Worm (Caenorhabditis elegans) whole organism, L1 larva: ENCODE measurements around the gene cyh-1.
"Not testable (repeated sequence)": the region's sequence is repeated elsewhere in the genome, so short reads cannot be mapped to it uniquely, and the experiment has no call there.

Source experiments
- C04F5.9 ChIP-seq: sonication (generic microtip); optimal IDR thresholded peaks from 2 replicates; lab custom pipeline; 2016; ENCODE audit warnings: missing genetic modification characterization, missing compliant biosample characterization
- C34B4.2 ChIP-seq: sonication (generic microtip); optimal IDR thresholded peaks from 2 replicates; lab custom pipeline; 2017; ENCODE audit warnings: mild to moderate bottlenecking, missing genetic modification characterization, missing compliant biosample characterization
- alr-1 ChIP-seq: fragments of 200-800 bp; sonication (Bioruptor generic); optimal IDR thresholded peaks from 2 replicates; lab custom pipeline; 2018; ENCODE audit warnings: borderline replicate concordance, mild to moderate bottlenecking, missing genetic modification characterization, missing compliant biosample characterization
- ama-1 ChIP-seq: fragments of 150-350 bp; optimal IDR thresholded peaks from 2 replicates; lab custom pipeline; 2014
- ceh-8 ChIP-seq: fragments of 200-800 bp; sonication (Bioruptor generic); optimal IDR thresholded peaks from 2 replicates; lab custom pipeline; 2018; ENCODE audit warnings: mild to moderate bottlenecking, missing genetic modification characterization, moderate library complexity, missing compliant biosample characterization
- ceh-82 ChIP-seq, 3 experiments: fragments of 150-350 bp in 1 of 3; sonication (generic microtip) in 2 of 3; optimal IDR thresholded peaks; 2 replicates each; lab custom pipeline; 2014 to 2017; ENCODE audit warnings: missing biosample characterization in 3 of 3, missing genetic modification characterization in 3 of 3
- dsc-1 ChIP-seq: sonication (generic microtip); optimal IDR thresholded peaks from 2 replicates; lab custom pipeline; 2016; ENCODE audit warnings: mild to moderate bottlenecking, missing genetic modification characterization, missing compliant biosample characterization
- efl-1 ChIP-seq, 4 experiments: fragments of 150-350 bp; optimal IDR thresholded peaks in 3 of 4; peaks in 1 of 4; 1 replicate in 1 of 4; 2 replicates in 3 of 4; lab custom pipeline; 2014; ENCODE audit warnings: missing biosample characterization in 2 of 4, missing genetic modification characterization in 2 of 4, missing genetic modification reagents in 2 of 4
- egl-13 ChIP-seq: sonication (generic microtip); optimal IDR thresholded peaks from 2 replicates; lab custom pipeline; 2016; ENCODE audit warnings: missing genotype, missing genetic modification reagents, missing genetic modification characterization, missing compliant biosample characterization
- egl-27 ChIP-seq, 2 experiments: fragments of 150-350 bp in 1 of 2; sonication (generic microtip); optimal IDR thresholded peaks; 3 replicates each; lab custom pipeline; 2017 to 2018; ENCODE audit warnings: missing biosample characterization in 2 of 2, missing genetic modification characterization in 2 of 2, missing genetic modification reagents in 2 of 2
- fkh-10 ChIP-seq: sonication (generic microtip); optimal IDR thresholded peaks from 2 replicates; lab custom pipeline; 2017; ENCODE audit warnings: missing biosample characterization, missing genetic modification reagents, missing genetic modification characterization
- fkh-4 ChIP-seq: sonication (generic microtip); optimal IDR thresholded peaks from 2 replicates; lab custom pipeline; 2016; ENCODE audit warnings: missing compliant biosample characterization, missing genetic modification characterization, borderline replicate concordance
- fkh-8 ChIP-seq: sonication (generic microtip); optimal IDR thresholded peaks from 2 replicates; lab custom pipeline; 2016; ENCODE audit warnings: mild to moderate bottlenecking, missing genetic modification characterization, missing compliant biosample characterization
- hlh-17 ChIP-seq: fragments of 200-800 bp; sonication (Bioruptor generic); optimal IDR thresholded peaks from 2 replicates; lab custom pipeline; 2018; ENCODE audit warnings: missing genetic modification characterization, mild to moderate bottlenecking, missing compliant biosample characterization, moderate library complexity, borderline replicate concordance
- hlh-4 ChIP-seq: sonication (generic microtip); optimal IDR thresholded peaks from 2 replicates; lab custom pipeline; 2016; ENCODE audit warnings: mild to moderate bottlenecking, missing genetic modification characterization, missing compliant biosample characterization
- irx-1 ChIP-seq: sonication (generic microtip); optimal IDR thresholded peaks from 2 replicates; lab custom pipeline; 2016; ENCODE audit warnings: missing genetic modification characterization, missing compliant biosample characterization
- isw-1 ChIP-seq: fragments of 200-800 bp; sonication (Bioruptor generic); IDR thresholded peaks from 2 replicates; pipeline ENCODE4 v1.3.6; 2022; ENCODE audit warnings: missing genetic modification characterization, missing compliant biosample characterization
- lin-13 ChIP-seq: fragments of 150-350 bp; optimal IDR thresholded peaks from 2 replicates; lab custom pipeline; 2014; ENCODE audit warnings: missing biosample characterization, missing genetic modification reagents, missing genetic modification characterization
- lin-14 ChIP-seq: fragments of 200-800 bp; sonication (Bioruptor generic); optimal IDR thresholded peaks from 2 replicates; lab custom pipeline; 2018; ENCODE audit warnings: mild to moderate bottlenecking, missing genetic modification characterization, moderate library complexity, missing compliant biosample characterization
- lin-15B ChIP-seq: fragments of 150-350 bp; sonication (generic microtip); optimal IDR thresholded peaks from 3 replicates; lab custom pipeline; 2014; ENCODE audit warnings: missing biosample characterization, missing genetic modification characterization
- lin-35 ChIP-seq, 2 experiments: fragments of 150-350 bp; optimal IDR thresholded peaks; 2 replicates each; lab custom pipeline; 2014; ENCODE audit warnings: missing biosample characterization in 2 of 2, missing genetic modification characterization in 2 of 2, missing genetic modification reagents in 2 of 2
- lin-39 ChIP-seq: fragments of 150-350 bp; optimal IDR thresholded peaks from 2 replicates; lab custom pipeline; 2014; ENCODE audit warnings: missing biosample characterization, missing genetic modification reagents, missing genetic modification characterization
- lir-3 ChIP-seq: sonication (generic microtip); optimal IDR thresholded peaks from 2 replicates; lab custom pipeline; 2016; ENCODE audit warnings: mild to moderate bottlenecking, missing genetic modification characterization, moderate library complexity, missing compliant biosample characterization; ENCODE audit not compliant: poor library complexity
- mab-9 ChIP-seq: fragments of 200-800 bp; sonication (Bioruptor generic); IDR thresholded peaks from 2 replicates; pipeline ENCODE4 v1.3.6; 2022; ENCODE audit warnings: missing genetic modification reagents, missing genetic modification characterization, missing compliant biosample characterization
- mdl-1 ChIP-seq, 2 experiments: fragments of 150-350 bp; optimal IDR thresholded peaks; 2 replicates each; lab custom pipeline; 2014 to 2017; ENCODE audit warnings: missing biosample characterization in 2 of 2, missing genetic modification characterization in 2 of 2, inconsistent platforms in 1 of 2
- mef-2 ChIP-seq: fragments of 150-350 bp; optimal IDR thresholded peaks from 2 replicates; lab custom pipeline; 2014; ENCODE audit warnings: missing biosample characterization, missing genetic modification characterization
- nhr-12 ChIP-seq: sonication (generic microtip); optimal IDR thresholded peaks from 2 replicates; lab custom pipeline; 2017; ENCODE audit warnings: missing biosample characterization, missing genetic modification characterization
- nhr-19 ChIP-seq: fragments of 200-800 bp; sonication (Bioruptor generic); conservative IDR thresholded peaks from 2 replicates; pipeline ENCODE4 v1.3.6; 2022; ENCODE audit warnings: missing genetic modification characterization, missing compliant biosample characterization
- nhr-20 ChIP-seq: sonication (generic microtip); optimal IDR thresholded peaks from 2 replicates; lab custom pipeline; 2016; ENCODE audit warnings: mild to moderate bottlenecking, missing genetic modification characterization, missing compliant biosample characterization
- nhr-85 ChIP-seq: sonication (generic microtip); peaks from one replicate; lab custom pipeline; 2016; ENCODE audit warnings: missing genetic modification characterization, inconsistent platforms, missing compliant biosample characterization
- pax-3 ChIP-seq: fragments of 200-800 bp; sonication (Bioruptor generic); optimal IDR thresholded peaks from 2 replicates; lab custom pipeline; 2018; ENCODE audit warnings: mild to moderate bottlenecking, missing genetic modification characterization, moderate library complexity, missing compliant biosample characterization
- skn-1 ChIP-seq: fragments of 150-350 bp; optimal IDR thresholded peaks from 2 replicates; lab custom pipeline; 2014; ENCODE audit warnings: missing biosample characterization, missing genetic modification characterization
- snu-23 ChIP-seq: sonication (generic microtip); optimal IDR thresholded peaks from 2 replicates; lab custom pipeline; 2016; ENCODE audit warnings: missing genetic modification characterization, missing compliant biosample characterization
- sox-4 ChIP-seq: sonication (generic microtip); optimal IDR thresholded peaks from 2 replicates; lab custom pipeline; 2016; ENCODE audit warnings: missing genetic modification characterization, missing compliant biosample characterization
- swsn-7 ChIP-seq: sonication (generic microtip); optimal IDR thresholded peaks from 2 replicates; lab custom pipeline; 2016; ENCODE audit warnings: missing genetic modification characterization, missing compliant biosample characterization
- unc-130 ChIP-seq: fragments of 150-350 bp; optimal IDR thresholded peaks from 2 replicates; lab custom pipeline; 2017; ENCODE audit warnings: missing biosample characterization, missing genetic modification characterization, inconsistent platforms
- unc-86 ChIP-seq: sonication (generic microtip); optimal IDR thresholded peaks from 2 replicates; lab custom pipeline; 2016; ENCODE audit warnings: missing genetic modification characterization, missing compliant biosample characterization
- vab-15 ChIP-seq: sonication (generic microtip); optimal IDR thresholded peaks from 2 replicates; lab custom pipeline; 2017; ENCODE audit warnings: missing genotype, mild to moderate bottlenecking, missing genetic modification characterization, missing compliant biosample characterization
- zag-1 ChIP-seq: fragments of 150-350 bp; optimal IDR thresholded peaks from 2 replicates; lab custom pipeline; 2014; ENCODE audit warnings: missing biosample characterization, missing genetic modification characterization
- zip-4 ChIP-seq: fragments of 200-800 bp; sonication (Bioruptor generic); optimal IDR thresholded peaks from 2 replicates; lab custom pipeline; 2018; ENCODE audit warnings: mild to moderate bottlenecking, missing genetic modification characterization, moderate library complexity, missing compliant biosample characterization

Gene cyh-1

DNA sequence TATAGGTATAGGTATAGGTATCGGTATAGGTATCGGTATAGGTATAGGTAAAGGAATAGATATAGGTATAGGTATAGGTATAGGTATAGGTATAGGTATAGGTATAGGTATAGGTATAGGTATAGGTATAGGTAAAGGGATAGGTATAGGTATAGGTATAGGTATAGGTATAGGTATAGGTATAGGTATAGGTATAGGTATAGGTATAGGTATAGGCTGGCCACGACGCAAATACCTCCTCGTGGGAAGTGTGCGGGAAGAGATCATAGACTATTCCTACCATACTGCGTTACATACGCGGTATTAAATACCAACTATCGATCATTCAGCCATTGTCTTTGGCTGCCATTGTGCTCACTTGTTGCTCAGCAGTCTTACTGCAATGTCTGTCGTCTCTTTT lies 14.0 kb upstream of the cyh-1 start, which contains the start of gene fbxb-112:
TSS of gene fbxb-112 (plus strand) at position 301 of the 400 bp plus-strand sequence.
- not testable (repeated sequence) for TF ChIP-seq isw-1 (GFP tag; lab: Robert Waterston, UW); dsc-1 (tag; lab: Kevin White, UChicago); mef-2 (tag; lab: Kevin White, UChicago)
- TF ChIP-seq, all 84 proteins: peak for 0; not testable (repeated sequence) for 84

DNA sequence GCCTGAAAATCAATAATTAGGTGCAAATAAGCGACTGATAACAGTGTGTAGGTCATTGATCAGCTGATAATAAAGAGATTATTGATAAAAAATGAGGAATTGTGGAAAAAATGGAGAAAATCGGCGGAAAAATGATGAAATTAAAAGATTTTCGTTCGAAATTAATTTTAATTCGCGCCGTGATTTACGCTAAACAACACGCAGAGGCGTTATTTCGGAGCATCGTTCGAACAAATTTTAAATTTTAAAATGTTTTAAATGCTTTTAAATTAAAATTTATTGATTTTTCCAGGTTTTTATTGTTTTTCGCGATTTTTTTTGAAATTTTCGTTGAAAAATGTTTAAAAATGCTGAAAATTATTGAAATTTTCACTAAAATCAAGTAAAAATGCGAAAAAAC lies 5.4 kb upstream of the cyh-1 start, which contains the start of gene Y49F6B.9:
TSS of gene Y49F6B.9 (minus strand) at position 2 of the 400 bp plus-strand sequence.
- TF ChIP-seq unc-130 = no peak
- TF ChIP-seq egl-27 (tag; optimal IDR thresholded peaks at IDR 0.05; lab: Kevin White, UChicago) = no peak
- TF ChIP-seq efl-1 (optimal IDR thresholded peaks at IDR 0.05; lab: Kevin White, UChicago) = peak in 1 of 2 experiments; percentile 92
- no peak for TF ChIP-seq efl-1 (GFP tag; optimal IDR thresholded peaks at IDR 0.05 in 1 of 2; lab: Kevin White, UChicago)
- TF ChIP-seq lin-35 (GFP tag; optimal IDR thresholded peaks at IDR 0.05; lab: Kevin White, UChicago) = peak in 1 of 2 experiments; percentile 9

DNA sequence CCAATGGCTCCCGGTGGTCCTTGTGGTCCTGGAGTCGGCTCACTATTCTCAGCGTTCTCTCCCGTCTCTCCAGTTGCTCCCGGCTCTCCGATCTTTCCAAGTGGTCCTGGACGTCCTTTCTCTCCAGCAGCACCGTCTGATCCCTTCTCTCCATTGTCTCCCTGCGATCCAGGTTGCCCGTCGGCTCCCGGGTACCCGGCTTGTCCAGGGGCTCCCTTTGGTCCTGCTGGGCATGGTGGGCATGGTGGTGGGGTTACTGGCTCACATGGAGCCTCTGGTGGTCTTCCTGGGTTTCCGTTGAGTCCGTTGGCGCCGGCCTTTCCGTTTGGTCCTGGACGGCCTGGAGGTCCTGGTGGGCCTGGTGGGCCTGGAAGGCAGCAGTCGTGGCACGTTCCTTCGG lies 4.4 kb upstream of the cyh-1 start:
- TF ChIP-seq nhr-85 (tag; lab: Kevin White, UChicago) = peak; percentile 19
- no peak for TF ChIP-seq hlh-17 (GFP tag; lab: Kevin White, UChicago)
- TF ChIP-seq hlh-4 (tag; lab: Kevin White, UChicago) = no peak
- no peak for TF ChIP-seq lin-15B (tag; lab: Kevin White, UChicago)

DNA sequence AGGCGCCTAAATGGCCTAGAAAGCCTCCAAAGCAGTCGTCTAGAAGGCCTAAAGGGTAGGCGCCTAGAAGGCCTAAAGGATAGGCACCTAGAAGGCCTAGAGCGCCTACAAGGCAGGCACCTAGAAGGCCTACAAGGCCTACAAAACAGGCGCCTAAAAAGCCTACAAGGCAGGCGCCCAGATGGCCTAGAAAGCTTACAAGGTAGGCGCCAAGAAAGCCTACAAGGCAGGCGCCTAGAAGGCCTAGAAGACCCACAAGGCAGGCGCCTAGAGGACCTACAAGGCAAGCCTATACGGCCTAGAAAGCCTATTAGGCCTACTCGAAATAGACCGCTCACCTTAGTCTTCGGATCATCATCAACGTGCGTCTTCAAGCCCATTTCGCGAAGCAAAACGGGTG lies 2.8 kb upstream of the cyh-1 start:
- TF ChIP-seq isw-1 (GFP tag; lab: Robert Waterston, UW) = no peak
- TF ChIP-seq unc-86 = no peak
- no peak for TF ChIP-seq lin-39 (tag; lab: Kevin White, UChicago)
- no peak for TF ChIP-seq ama-1 (lab: Kevin White, UChicago)

DNA sequence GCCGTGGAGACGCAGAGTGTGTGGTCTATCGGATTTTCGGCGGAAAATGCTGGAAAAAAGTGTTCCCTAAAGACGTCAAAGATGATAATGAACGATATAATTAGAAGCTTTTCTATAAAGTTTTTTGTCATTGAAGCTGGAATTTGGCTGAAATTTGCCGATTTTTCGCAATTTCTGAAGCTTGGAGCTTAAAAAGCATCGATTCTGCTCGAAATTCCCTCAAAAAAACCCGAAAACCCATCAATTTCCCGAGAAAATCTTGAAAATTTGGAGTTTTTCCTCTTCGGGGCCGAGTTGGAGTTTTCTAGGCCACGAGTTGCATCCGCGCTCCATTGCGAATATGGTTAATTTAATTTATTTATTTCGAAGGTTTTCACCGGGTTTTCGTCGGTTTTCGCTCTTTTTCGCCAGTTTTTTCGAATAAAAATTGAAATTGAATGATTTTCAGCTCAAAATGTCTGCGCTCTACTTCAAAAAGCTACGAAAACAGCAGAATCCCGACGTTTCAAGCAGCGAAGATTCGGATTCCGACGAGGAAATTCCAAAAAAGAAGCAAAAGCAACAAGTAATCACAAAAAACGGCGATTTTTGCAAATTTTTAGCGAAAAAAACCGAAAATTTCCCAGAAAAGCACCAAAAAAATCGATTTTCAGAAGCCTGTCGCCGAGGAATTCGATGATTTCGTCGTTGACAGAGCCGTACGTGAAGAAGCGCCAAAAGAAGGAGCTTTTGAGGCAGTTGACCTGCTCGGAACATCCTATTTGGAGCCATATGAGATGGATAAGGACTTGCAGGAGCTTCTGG lies 2.1 kb upstream of the cyh-1 start, which contains the start of the genes col-71 and Y49F6B.2:
TSS of gene col-71 (minus strand) at position 51 of the 804 bp plus-strand sequence.
TSS of gene Y49F6B.2 (plus strand) at position 449 of the 804 bp plus-strand sequence.
- no peak for TF ChIP-seq C34B4.2 (tag; lab: Kevin White, UChicago)
- peak; percentile 92 for TF ChIP-seq irx-1
- peak; percentile 76 for TF ChIP-seq nhr-20 (tag; lab: Kevin White, UChicago)
- TF ChIP-seq egl-13 = peak; percentile 91
- peak; percentile 86 for TF ChIP-seq fkh-8 (tag; lab: Kevin White, UChicago)
- no peak for TF ChIP-seq zip-4
- TF ChIP-seq unc-130 = peak; percentile 24
- TF ChIP-seq pax-3 (tag; lab: Kevin White, UChicago) = peak; percentile 81
- TF ChIP-seq zag-1 (tag; lab: Kevin White, UChicago) = no peak
- TF ChIP-seq nhr-85 (tag; lab: Kevin White, UChicago) = peak; percentile 91
- peak; percentile 79 for TF ChIP-seq nhr-19 (GFP tag; lab: Robert Waterston, UW)
- peak; percentile 94 for TF ChIP-seq dsc-1 (tag; lab: Kevin White, UChicago)
- TF ChIP-seq alr-1 (tag; lab: Kevin White, UChicago) = no peak
- TF ChIP-seq mab-9 (GFP tag; lab: Robert Waterston, UW) = peak; percentile 86
- peak; percentile 74 for TF ChIP-seq fkh-10 (GFP tag; lab: Kevin White, UChicago)
- no peak for TF ChIP-seq nhr-12
- TF ChIP-seq sox-4 (tag; lab: Kevin White, UChicago) = peak; percentile 76
- peak; percentile 89 for TF ChIP-seq lin-14 (GFP tag; lab: Kevin White, UChicago)
- TF ChIP-seq vab-15 (tag; lab: Kevin White, UChicago) = peak; percentile 47
- peak; percentile 80 for TF ChIP-seq lin-13 (GFP tag; lab: Kevin White, UChicago)
- peak; percentile 71 to 74 for TF ChIP-seq lin-35 (GFP tag; optimal IDR thresholded peaks at IDR 0.05; lab: Kevin White, UChicago)
- TF ChIP-seq ceh-8 (GFP tag; lab: Kevin White, UChicago) = peak; percentile 96
- TF ChIP-seq fkh-4 (tag; lab: Kevin White, UChicago) = peak; percentile 95
- no peak for TF ChIP-seq hlh-17 (GFP tag; lab: Kevin White, UChicago)
- TF ChIP-seq unc-86 = peak; percentile 75
- peak; percentile 64 for TF ChIP-seq lin-39 (tag; lab: Kevin White, UChicago)
- TF ChIP-seq swsn-7 = peak; percentile 81
- TF ChIP-seq mdl-1 (tag; optimal IDR thresholded peaks at IDR 0.05; lab: Kevin White, UChicago) = peak in 1 of 2 experiments; percentile 53
- peak; percentile 65 for TF ChIP-seq skn-1 (tag; lab: Kevin White, UChicago)
- peak; percentile 76 to 82 (median 78) for TF ChIP-seq ceh-82 (tag; optimal IDR thresholded peaks at IDR 0.05; lab: Kevin White, UChicago)
- TF ChIP-seq C04F5.9 = peak; percentile 80
- TF ChIP-seq lir-3 (tag; lab: Kevin White, UChicago) = peak; percentile 95
- peak; percentile 86 for TF ChIP-seq snu-23 (GFP tag; lab: Kevin White, UChicago)
